Fruit fly (Drosophila melanogaster) whole organism, embryonic: ENCODE data around the gene CG13085.

Experiments used
- Asciz ChIP-seq: fragments of 200-800 bp; sonication (Bioruptor generic); optimal IDR thresholded peaks from 2 replicates; lab custom pipeline; 2017; ENCODE audit warnings: missing biosample characterization, mild to moderate bottlenecking, missing genetic modification characterization, missing genetic modification reagents
- C15 ChIP-seq: fragments of 200-800 bp; sonication (Bioruptor generic); IDR thresholded peaks from 3 replicates; pipeline ENCODE4 v1.3.6; 2022; ENCODE audit warnings: missing biosample characterization, missing genetic modification characterization
- CG11696 ChIP-seq: fragments of 200-800 bp; sonication (Bioruptor generic); IDR thresholded peaks from 2 replicates; pipeline ENCODE4 v1.3.6; 2022; ENCODE audit warnings: missing biosample characterization, missing genetic modification characterization
- CG1233 ChIP-seq: fragments of 200-800 bp; sonication (Bioruptor generic); optimal IDR thresholded peaks from 4 replicates; lab custom pipeline; 2018; ENCODE audit warnings: missing biosample characterization, mild to moderate bottlenecking, missing genetic modification characterization
- CG12659 ChIP-seq: fragments of 200-800 bp; sonication (Bioruptor generic); optimal IDR thresholded peaks from 3 replicates; lab custom pipeline; 2017; ENCODE audit warnings: mild to moderate bottlenecking, missing biosample characterization, missing genetic modification reagents, missing genetic modification characterization
- CG14014 ChIP-seq: fragments of 200-800 bp; sonication (Bioruptor generic); IDR thresholded peaks from 2 replicates; pipeline ENCODE4 v1.3.6; 2022; ENCODE audit warnings: missing biosample characterization, missing genetic modification characterization
- CG14860 ChIP-seq: fragments of 200-800 bp; sonication (Bioruptor generic); IDR thresholded peaks from 3 replicates; pipeline ENCODE4 v1.3.6; 2022; ENCODE audit warnings: missing biosample characterization, missing genetic modification characterization; ENCODE audit not compliant: partially characterized antibody
- CG1603 ChIP-seq: fragments of 200-800 bp; sonication (Bioruptor generic); optimal IDR thresholded peaks from 2 replicates; lab custom pipeline; 2019; ENCODE audit warnings: missing biosample characterization, mild to moderate bottlenecking, missing genetic modification characterization, moderate library complexity
- CG17359 ChIP-seq: fragments of 200-800 bp; sonication (Bioruptor generic); optimal IDR thresholded peaks from 3 replicates; lab custom pipeline; 2018; ENCODE audit warnings: missing biosample characterization, mild to moderate bottlenecking, missing genetic modification characterization, moderate library complexity
- CG2129 ChIP-seq: fragments of 200-800 bp; sonication (Bioruptor generic); IDR thresholded peaks from 2 replicates; pipeline ENCODE4 v1.3.6; 2022; ENCODE audit warnings: missing biosample characterization, missing genetic modification characterization; ENCODE audit not compliant: partially characterized antibody
- CG34224 ChIP-seq: fragments of 200-800 bp; sonication (Bioruptor generic); IDR thresholded peaks from 3 replicates; pipeline ENCODE4 v1.3.6; 2022; ENCODE audit warnings: missing biosample characterization, missing genetic modification characterization; ENCODE audit not compliant: partially characterized antibody
- CG3838 ChIP-seq: fragments of 200-800 bp; sonication (Bioruptor generic); optimal IDR thresholded peaks from 3 replicates; lab custom pipeline; 2016; ENCODE audit warnings: missing biosample characterization, missing genetic modification characterization
- CG7556 ChIP-seq: fragments of 200-800 bp; sonication (Bioruptor generic); optimal IDR thresholded peaks from 2 replicates; lab custom pipeline; 2017; ENCODE audit warnings: missing biosample characterization, mild to moderate bottlenecking, missing genetic modification characterization
- CG7928 ChIP-seq: fragments of 200-800 bp; sonication (Bioruptor generic); optimal IDR thresholded peaks from 2 replicates; lab custom pipeline; 2017; ENCODE audit warnings: missing biosample characterization, mild to moderate bottlenecking, missing genetic modification characterization
- Chrac-16 ChIP-seq: fragments of 200-800 bp; sonication (Bioruptor generic); optimal IDR thresholded peaks from 3 replicates; lab custom pipeline; 2016; ENCODE audit warnings: missing biosample characterization, missing genetic modification characterization
- HLH3B ChIP-seq: fragments of 200-800 bp; sonication (Bioruptor generic); IDR thresholded peaks from 2 replicates; pipeline ENCODE4 v1.3.6; 2022; ENCODE audit warnings: missing biosample characterization, missing genetic modification characterization
- Hey ChIP-seq: fragments of 200-800 bp; sonication (Bioruptor generic); optimal IDR thresholded peaks from 3 replicates; lab custom pipeline; 2018; ENCODE audit warnings: missing biosample characterization, mild to moderate bottlenecking, missing genetic modification characterization
- NFAT ChIP-seq: fragments of 200-800 bp; sonication (Bioruptor generic); IDR thresholded peaks from 2 replicates; pipeline ENCODE4 v1.3.6; 2022; ENCODE audit warnings: missing biosample characterization, missing genetic modification characterization
- Oaz ChIP-seq: fragments of 200-800 bp; sonication (Bioruptor generic); IDR thresholded peaks from 2 replicates; pipeline ENCODE4 v1.3.6; 2022; ENCODE audit warnings: missing biosample characterization, missing genetic modification characterization
- PHDP ChIP-seq: fragments of 200-800 bp; sonication (Bioruptor generic); optimal IDR thresholded peaks from 3 replicates; lab custom pipeline; 2018; ENCODE audit warnings: missing biosample characterization, mild to moderate bottlenecking, missing genetic modification characterization, moderate library complexity
- Pdp1 ChIP-seq, 2 experiments: fragments of 200-800 bp; sonication (Bioruptor generic); optimal IDR thresholded peaks; 3 replicates each; lab custom pipeline; 2016; ENCODE audit warnings: missing biosample characterization in 2 of 2, missing genetic modification characterization in 2 of 2, mild to moderate bottlenecking in 1 of 2, moderate library complexity in 1 of 2
- Rx ChIP-seq: fragments of 200-800 bp; sonication (Bioruptor generic); IDR thresholded peaks from 2 replicates; pipeline ENCODE4 v1.3.6; 2022; ENCODE audit warnings: missing biosample characterization, missing genetic modification characterization
- Sin3A ChIP-seq: fragments of >200 bp; optimal IDR thresholded peaks from 2 replicates; lab custom pipeline; 2018
- Sry-β ChIP-seq: fragments of 200-800 bp; sonication (Bioruptor generic); optimal IDR thresholded peaks from 2 replicates; lab custom pipeline; 2018; ENCODE audit warnings: missing biosample characterization, mild to moderate bottlenecking, missing genetic modification characterization, moderate library complexity
- Stat92E ChIP-seq, 3 experiments: fragments of >200 bp in 2 of 3; fragments of 200-800 bp in 1 of 3; sonication (Bioruptor generic) in 1 of 3; optimal IDR thresholded peaks; 2 replicates each; lab custom pipeline; 2017 to 2019; ENCODE audit warnings: missing biosample characterization in 3 of 3, missing genetic modification characterization in 3 of 3, mild to moderate bottlenecking in 1 of 3, moderate library complexity in 1 of 3
- aop ChIP-seq: fragments of 200-800 bp; sonication (Bioruptor generic); IDR thresholded peaks from 2 replicates; pipeline ENCODE4 v1.3.6; 2022; ENCODE audit warnings: missing biosample characterization, missing genetic modification characterization
- az2 ChIP-seq: fragments of 200-800 bp; sonication (Bioruptor generic); optimal IDR thresholded peaks from 3 replicates; lab custom pipeline; 2016; ENCODE audit warnings: missing biosample characterization, missing genetic modification characterization
- chn ChIP-seq: fragments of 200-800 bp; sonication (Bioruptor generic); optimal IDR thresholded peaks from 2 replicates; lab custom pipeline; 2016; ENCODE audit warnings: missing biosample characterization, missing genetic modification characterization
- ci ChIP-seq: fragments of 200-800 bp; sonication (Bioruptor generic); IDR thresholded peaks from 3 replicates; pipeline ENCODE4 v1.3.6; 2022; ENCODE audit warnings: missing biosample characterization, missing genetic modification characterization
- dimm ChIP-seq: fragments of 200-800 bp; sonication (Bioruptor generic); IDR thresholded peaks from 2 replicates; pipeline ENCODE4 v1.3.6; 2022; ENCODE audit warnings: missing biosample characterization, missing genetic modification characterization
- fd64A ChIP-seq: fragments of 200-800 bp; sonication (Bioruptor generic); optimal IDR thresholded peaks from 3 replicates; lab custom pipeline; 2018; ENCODE audit warnings: missing biosample characterization, mild to moderate bottlenecking, missing genetic modification characterization
- gcm ChIP-seq: fragments of 200-800 bp; sonication (Bioruptor generic); optimal IDR thresholded peaks from 2 replicates; lab custom pipeline; 2019; ENCODE audit warnings: missing biosample characterization, mild to moderate bottlenecking, missing genetic modification characterization, moderate library complexity
- gcm2 ChIP-seq: fragments of 200-800 bp; sonication (Bioruptor generic); optimal IDR thresholded peaks from 2 replicates; lab custom pipeline; 2016; ENCODE audit warnings: missing biosample characterization, missing genetic modification characterization
- ind ChIP-seq: fragments of 200-800 bp; sonication (Bioruptor generic); optimal IDR thresholded peaks from 3 replicates; lab custom pipeline; 2016; ENCODE audit warnings: missing biosample characterization, missing genetic modification characterization
- ken ChIP-seq: fragments of 200-800 bp; sonication (Bioruptor generic); IDR thresholded peaks from 3 replicates; pipeline ENCODE4 v1.3.6; 2022; ENCODE audit warnings: missing biosample characterization, missing genetic modification characterization
- mam ChIP-seq: fragments of 200-800 bp; sonication (Bioruptor generic); optimal IDR thresholded peaks from 3 replicates; lab custom pipeline; 2016; ENCODE audit warnings: missing biosample characterization, missing genetic modification characterization
- nau ChIP-seq: fragments of 200-800 bp; sonication (Bioruptor generic); optimal IDR thresholded peaks from 3 replicates; lab custom pipeline; 2017; ENCODE audit warnings: missing biosample characterization, mild to moderate bottlenecking, missing genetic modification characterization, missing genetic modification reagents
- nerfin-1 ChIP-seq: fragments of 200-800 bp; sonication (Bioruptor generic); optimal IDR thresholded peaks from 3 replicates; lab custom pipeline; 2019; ENCODE audit warnings: missing biosample characterization, mild to moderate bottlenecking, missing genetic modification characterization, moderate library complexity
- psq ChIP-seq: fragments of 200-800 bp; sonication (Bioruptor generic); optimal IDR thresholded peaks from 2 replicates; lab custom pipeline; 2017; ENCODE audit warnings: missing biosample characterization, missing genetic modification characterization
- scrt ChIP-seq: fragments of 200-800 bp; sonication (Bioruptor generic); optimal IDR thresholded peaks from 2 replicates; lab custom pipeline; 2018; ENCODE audit warnings: missing biosample characterization, mild to moderate bottlenecking, missing genetic modification characterization, moderate library complexity
- sd ChIP-seq: fragments of 200-800 bp; sonication (Bioruptor generic); optimal IDR thresholded peaks from 3 replicates; lab custom pipeline; 2018; ENCODE audit warnings: missing biosample characterization, mild to moderate bottlenecking, missing genetic modification characterization, moderate library complexity
- sim ChIP-seq: fragments of 200-800 bp; sonication (Bioruptor generic); IDR thresholded peaks from 2 replicates; pipeline ENCODE4 v1.3.6; 2022; ENCODE audit warnings: missing biosample characterization, missing genetic modification characterization
- so ChIP-seq: fragments of 200-800 bp; sonication (Bioruptor generic); IDR thresholded peaks from 3 replicates; pipeline ENCODE4 v1.3.6; 2022; ENCODE audit warnings: missing biosample characterization, missing genetic modification characterization
- stwl ChIP-seq: fragments of 200-800 bp; sonication (Bioruptor generic); optimal IDR thresholded peaks from 3 replicates; lab custom pipeline; 2018; ENCODE audit warnings: missing biosample characterization, mild to moderate bottlenecking, missing genetic modification characterization, moderate library complexity
- ttk ChIP-seq: fragments of 200-800 bp; sonication (Bioruptor generic); IDR thresholded peaks from 2 replicates; pipeline ENCODE4 v2.1.2; 2022; ENCODE audit warnings: missing biosample characterization, missing genetic modification characterization
- tup ChIP-seq: fragments of 200-800 bp; sonication (Bioruptor generic); optimal IDR thresholded peaks from 2 replicates; lab custom pipeline; 2016; ENCODE audit warnings: missing biosample characterization, mild to moderate bottlenecking, missing genetic modification characterization, moderate library complexity
- tx ChIP-seq: fragments of 200-800 bp; sonication (Bioruptor generic); optimal IDR thresholded peaks from 2 replicates; lab custom pipeline; 2016; ENCODE audit warnings: missing biosample characterization, missing genetic modification characterization
- unpg ChIP-seq: fragments of 200-800 bp; sonication (Bioruptor generic); optimal IDR thresholded peaks from 3 replicates; lab custom pipeline; 2018; ENCODE audit warnings: missing biosample characterization, mild to moderate bottlenecking, missing genetic modification characterization, moderate library complexity

The CG13085 gene

DNA sequence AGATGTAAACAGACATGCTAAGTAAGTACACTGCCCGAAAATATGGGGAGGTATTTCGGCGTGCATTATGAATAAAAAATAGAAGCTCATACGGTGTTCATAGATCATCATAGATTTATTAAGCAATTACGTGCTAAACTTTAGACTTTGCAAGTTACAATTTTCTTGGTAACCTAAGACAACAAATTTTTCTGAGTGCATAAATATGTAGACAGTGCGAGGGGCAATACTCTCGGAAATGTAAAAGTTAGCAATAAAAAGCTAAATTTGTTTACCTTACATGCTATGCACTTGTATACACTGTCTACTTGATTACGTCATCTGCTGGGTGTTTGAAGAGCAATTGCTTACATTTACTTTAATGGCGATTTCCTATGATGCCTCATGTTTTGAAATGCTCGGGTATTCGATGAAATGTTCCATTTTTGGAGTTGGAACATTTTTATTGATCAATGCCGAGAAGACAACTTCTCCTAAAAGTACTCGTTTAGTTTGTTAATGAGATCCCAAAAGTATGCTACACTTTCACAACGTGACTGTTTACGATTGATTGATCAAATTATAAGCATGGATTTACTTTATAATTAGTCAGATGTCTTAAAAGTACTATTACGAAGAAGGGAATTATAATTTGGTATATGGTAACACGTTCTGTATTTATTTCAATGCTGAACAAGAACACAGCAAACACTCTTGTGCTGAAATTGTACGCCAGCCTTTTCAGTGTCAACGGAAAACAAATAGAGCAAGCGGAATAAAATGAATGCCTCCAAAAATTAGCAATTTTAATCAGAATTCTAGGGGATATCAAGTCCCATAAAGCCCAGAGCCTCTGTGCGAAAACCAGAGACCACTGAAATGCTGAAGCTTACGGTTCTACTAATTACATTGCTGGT is 7.0 kb upstream of the CG13085 start, which contains the start of gene Lectin-galC1 (continued):
- TF ChIP-seq sd (peak; percentile 81), tup (peak; percentile 55), Sry-β (no peak), stwl (tag; lab: Kevin White, UChicago) (peak; percentile 35), scrt (GFP tag; lab: Kevin White, UChicago) (peak; percentile 72), CG7556 (peak; percentile 80), ci (GFP tag; lab: Robert Waterston, UW) (peak; percentile 95), nau (GFP tag; lab: Kevin White, UChicago) (peak; percentile 74), CG1233 (GFP tag; lab: Kevin White, UChicago) (peak; percentile 85), nerfin-1 (tag; lab: Kevin White, UChicago) (peak; percentile 78), Stat92E (GFP tag; optimal IDR thresholded peaks at IDR 0.05; lab: Kevin White, UChicago) (peak in 1 of 3 experiments; percentile 25), C15 (GFP tag; lab: Robert Waterston, UW) (peak; percentile 36; the same call in 1 of the 3 replicates), aop (GFP tag; lab: Robert Waterston, UW) (peak; percentile 63; the same call in 1 of the 2 replicates), dimm (GFP tag; lab: Robert Waterston, UW) (no peak), ind (GFP tag; lab: Kevin White, UChicago) (peak; percentile 86), NFAT (GFP tag; lab: Robert Waterston, UW) (peak; percentile 59), CG3838 (GFP tag; lab: Kevin White, UChicago) (peak; percentile 72), Sin3A (lab: Kevin White, UChicago) (no peak), Oaz (GFP tag; lab: Robert Waterston, UW) (peak; percentile 78), CG2129 (GFP tag; lab: Robert Waterston, UW) (no peak), Hey (tag; lab: Kevin White, UChicago) (peak; percentile 28), CG1603 (peak; percentile 92), Rx (GFP tag; lab: Robert Waterston, UW) (peak; percentile 75), ttk (peak; percentile 85), gcm2 (GFP tag; lab: Kevin White, UChicago) (peak; percentile 84), unpg (GFP tag; lab: Kevin White, UChicago) (peak; percentile 93), sim (peak; percentile 79), tx (GFP tag; lab: Kevin White, UChicago) (peak; percentile 84), ken (GFP tag; lab: Robert Waterston, UW) (peak; percentile 87), gcm (GFP tag; lab: Kevin White, UChicago) (peak; percentile 85), CG14860 (GFP tag; lab: Robert Waterston, UW) (no peak), mam (GFP tag; lab: Kevin White, UChicago) (peak; percentile 70), CG7928 (GFP tag; lab: Kevin White, UChicago) (peak; percentile 30), CG12659 (GFP tag; lab: Kevin White, UChicago) (peak; percentile 77), psq (GFP tag; lab: Kevin White, UChicago) (peak; percentile 40), CG34224 (GFP tag; lab: Robert Waterston, UW) (no peak), CG14014 (GFP tag; lab: Robert Waterston, UW) (peak; percentile 85), az2 (GFP tag; lab: Kevin White, UChicago) (peak; percentile 91), Chrac-16 (peak; percentile 88), Pdp1 (GFP tag; optimal IDR thresholded peaks at IDR 0.05; lab: Kevin White, UChicago) (peak; percentile 87 to 90), CG17359 (tag; lab: Kevin White, UChicago) (peak; percentile 92), so (GFP tag; lab: Robert Waterston, UW) (peak; percentile 83; the same call in 2 of the 3 replicates), PHDP (tag; lab: Kevin White, UChicago) (peak; percentile 88), Asciz (GFP tag; lab: Kevin White, UChicago) (peak; percentile 92), chn (GFP tag; lab: Kevin White, UChicago) (peak; percentile 87), fd64A (GFP tag; lab: Kevin White, UChicago) (peak; percentile 87), HLH3B (peak; percentile 80), CG11696 (GFP tag; lab: Robert Waterston, UW) (peak; percentile 69; the same call in 1 of the 2 replicates)
